Fruit fly (Drosophila melanogaster) whole organism, embryonic: ENCODE results near the gene Fit2.

Experiments used
- CG14965 ChIP-seq: fragments of 200-800 bp; sonication (Bioruptor generic); optimal IDR thresholded peaks from 2 replicates; lab custom pipeline; 2016; ENCODE audit warnings: missing biosample characterization, missing genetic modification characterization, borderline replicate concordance
- sisA ChIP-seq: fragments of 200-800 bp; sonication (Bioruptor generic); IDR thresholded peaks from 2 replicates; pipeline ENCODE4 v1.3.6; 2022; ENCODE audit warnings: missing biosample characterization, missing genetic modification characterization

DNA sequence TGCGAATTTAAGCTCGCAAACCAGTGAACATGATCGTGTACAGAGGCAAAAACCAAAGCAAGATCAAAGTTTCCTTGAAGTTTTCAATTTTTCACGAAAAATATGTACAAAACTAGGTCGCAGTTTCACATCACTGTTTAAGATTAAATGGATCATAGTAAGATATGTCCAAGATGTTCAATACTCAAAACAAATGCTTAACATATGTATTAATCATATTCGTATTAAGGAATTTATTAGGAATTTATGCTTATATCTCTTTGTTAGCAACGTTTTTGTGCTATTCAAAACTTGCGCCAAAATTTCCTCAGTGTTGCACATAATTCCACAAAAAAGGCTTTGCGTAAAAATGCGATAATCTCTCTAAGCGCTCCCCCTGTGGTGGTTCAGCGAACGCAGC, 36.8 kb upstream of the Fit2 start:
- TF ChIP-seq sisA (no peak), CG14965 (GFP tag; lab: Kevin White, UChicago) (no peak)
